Fruit fly (Drosophila melanogaster) whole organism, embryonic: ENCODE measurements around the gene CG33946.

Source experiments
- Asciz ChIP-seq: fragments of 200-800 bp; sonication (Bioruptor generic); optimal IDR thresholded peaks from 2 replicates; lab custom pipeline; 2017; ENCODE audit warnings: missing biosample characterization, mild to moderate bottlenecking, missing genetic modification characterization, missing genetic modification reagents
- BEAF-32 ChIP-seq: fragments of 200-800 bp; sonication (Bioruptor generic); optimal IDR thresholded peaks from 3 replicates; lab custom pipeline; 2017; ENCODE audit warnings: missing biosample characterization, missing genetic modification characterization, mild to moderate bottlenecking, moderate library complexity, missing genetic modification reagents
- CG10209 ChIP-seq: fragments of 200-800 bp; sonication (Bioruptor generic); optimal IDR thresholded peaks from 3 replicates; lab custom pipeline; 2017; ENCODE audit warnings: missing biosample characterization, mild to moderate bottlenecking, missing genetic modification characterization, missing genetic modification reagents
- CG10321 ChIP-seq: fragments of 200-800 bp; sonication (Bioruptor generic); IDR thresholded peaks from 2 replicates; pipeline ENCODE4 v1.3.6; 2022; ENCODE audit warnings: missing biosample characterization, missing genetic modification characterization
- CG10462 ChIP-seq: fragments of 200-800 bp; sonication (Bioruptor generic); optimal IDR thresholded peaks from 2 replicates; lab custom pipeline; 2016; ENCODE audit warnings: missing biosample characterization, missing genetic modification characterization
- CG14014 ChIP-seq: fragments of 200-800 bp; sonication (Bioruptor generic); IDR thresholded peaks from 2 replicates; pipeline ENCODE4 v1.3.6; 2022; ENCODE audit warnings: missing biosample characterization, missing genetic modification characterization
- CG1792 ChIP-seq: fragments of 200-800 bp; sonication (Bioruptor generic); optimal IDR thresholded peaks from 2 replicates; lab custom pipeline; 2016; ENCODE audit warnings: missing biosample characterization, missing genetic modification characterization
- CG18599 ChIP-seq: fragments of 200-800 bp; sonication (Bioruptor generic); optimal IDR thresholded peaks from 3 replicates; lab custom pipeline; 2017; ENCODE audit warnings: missing biosample characterization, missing genetic modification characterization, mild to moderate bottlenecking, moderate library complexity, missing genetic modification reagents
- CG31388 ChIP-seq: fragments of 200-800 bp; sonication (Bioruptor generic); optimal IDR thresholded peaks from 2 replicates; lab custom pipeline; 2016; ENCODE audit warnings: missing biosample characterization, missing genetic modification characterization
- CG32767 ChIP-seq: fragments of 200-800 bp; sonication (Bioruptor generic); IDR thresholded peaks from 2 replicates; pipeline ENCODE4 v1.3.6; 2022; ENCODE audit warnings: missing biosample characterization, missing genetic modification characterization
- CG3838 ChIP-seq: fragments of 200-800 bp; sonication (Bioruptor generic); optimal IDR thresholded peaks from 3 replicates; lab custom pipeline; 2016; ENCODE audit warnings: missing biosample characterization, missing genetic modification characterization
- CG4730 ChIP-seq: fragments of 200-800 bp; sonication (Bioruptor generic); IDR thresholded peaks from 2 replicates; pipeline ENCODE4 v1.3.6; 2022; ENCODE audit warnings: missing biosample characterization, missing genetic modification characterization
- CG6854 ChIP-seq: fragments of 200-800 bp; sonication (Bioruptor generic); optimal IDR thresholded peaks from 3 replicates; lab custom pipeline; 2017; ENCODE audit warnings: missing biosample characterization, mild to moderate bottlenecking, missing genetic modification characterization
- CG7987 ChIP-seq: fragments of 200-800 bp; sonication (Bioruptor generic); optimal IDR thresholded peaks from 2 replicates; lab custom pipeline; 2018; ENCODE audit warnings: missing biosample characterization, mild to moderate bottlenecking, missing genetic modification characterization, moderate library complexity
- D19A ChIP-seq: fragments of 200-800 bp; optimal IDR thresholded peaks from 3 replicates; lab custom pipeline; 2019; ENCODE audit warnings: missing biosample characterization, mild to moderate bottlenecking, missing genetic modification characterization, moderate library complexity
- Dad ChIP-seq: fragments of 200-800 bp; sonication (Bioruptor generic); optimal IDR thresholded peaks from 3 replicates; lab custom pipeline; 2016; ENCODE audit warnings: missing biosample characterization, missing genetic modification characterization
- Deaf1 ChIP-seq: fragments of 200-800 bp; optimal IDR thresholded peaks from 3 replicates; lab custom pipeline; 2019; ENCODE audit warnings: missing biosample characterization, mild to moderate bottlenecking, missing genetic modification characterization, moderate library complexity
- GATAe ChIP-seq: fragments of 200-800 bp; sonication (Bioruptor generic); conservative IDR thresholded peaks from 2 replicates; pipeline ENCODE4 v1.3.6; 2022; ENCODE audit warnings: missing biosample characterization, missing genetic modification characterization
- HLH4C ChIP-seq: fragments of 200-800 bp; sonication (Bioruptor generic); IDR thresholded peaks from 3 replicates; pipeline ENCODE4 v1.3.6; 2022; ENCODE audit warnings: missing biosample characterization, missing genetic modification characterization; ENCODE audit not compliant: partially characterized antibody
- HLHmδ ChIP-seq: fragments of 200-800 bp; sonication (Bioruptor generic); optimal IDR thresholded peaks from 2 replicates; lab custom pipeline; 2018; ENCODE audit warnings: missing biosample characterization, mild to moderate bottlenecking, missing genetic modification characterization, moderate library complexity
- MBD-R2 ChIP-seq: fragments of 200-800 bp; sonication (Bioruptor generic); IDR thresholded peaks from 2 replicates; pipeline ENCODE4 v1.3.6; 2022; ENCODE audit warnings: missing biosample characterization, missing genetic modification characterization
- Mad ChIP-seq: fragments of 200-800 bp; sonication (Bioruptor generic); optimal IDR thresholded peaks from 2 replicates; lab custom pipeline; 2016; ENCODE audit warnings: missing biosample characterization, missing genetic modification characterization
- Max ChIP-seq: fragments of 200-800 bp; sonication (Bioruptor generic); optimal IDR thresholded peaks from 2 replicates; lab custom pipeline; 2016; ENCODE audit warnings: missing biosample characterization, mild to moderate bottlenecking, missing genetic modification characterization
- Mes4 ChIP-seq: fragments of 200-800 bp; sonication (Bioruptor generic); optimal IDR thresholded peaks from 2 replicates; lab custom pipeline; 2016; ENCODE audit warnings: missing biosample characterization, missing genetic modification characterization
- Myb ChIP-seq: fragments of 200-800 bp; sonication (Bioruptor generic); optimal IDR thresholded peaks from 2 replicates; lab custom pipeline; 2016; ENCODE audit warnings: missing biosample characterization, missing genetic modification characterization
- Six4 ChIP-seq: fragments of 200-800 bp; sonication (Bioruptor generic); optimal IDR thresholded peaks from 2 replicates; lab custom pipeline; 2016; ENCODE audit warnings: missing biosample characterization, missing genetic modification characterization
- ase ChIP-seq: fragments of 200-800 bp; sonication (Bioruptor generic); IDR thresholded peaks from 3 replicates; pipeline ENCODE4 v1.3.6; 2022; ENCODE audit warnings: missing biosample characterization, missing genetic modification characterization
- ato ChIP-seq: fragments of 200-800 bp; sonication (Bioruptor generic); IDR thresholded peaks from 2 replicates; pipeline ENCODE4 v1.3.6; 2022; ENCODE audit warnings: missing biosample characterization, missing genetic modification characterization; ENCODE audit not compliant: partially characterized antibody
- bab2 ChIP-seq: fragments of 200-800 bp; sonication (Bioruptor generic); optimal IDR thresholded peaks from 2 replicates; lab custom pipeline; 2016; ENCODE audit warnings: missing biosample characterization, missing genetic modification characterization
- grn ChIP-seq: fragments of 200-800 bp; sonication (Bioruptor generic); optimal IDR thresholded peaks from 3 replicates; lab custom pipeline; 2017; ENCODE audit warnings: missing biosample characterization, missing genetic modification characterization
- gsb-n ChIP-seq: fragments of 200-800 bp; sonication (Bioruptor generic); optimal IDR thresholded peaks from 3 replicates; lab custom pipeline; 2018; ENCODE audit warnings: missing biosample characterization, mild to moderate bottlenecking, missing genetic modification characterization
- kay ChIP-seq: fragments of 200-800 bp; sonication (Bioruptor generic); optimal IDR thresholded peaks from 2 replicates; lab custom pipeline; 2016; ENCODE audit warnings: missing biosample characterization, missing genetic modification characterization
- lola ChIP-seq, 3 experiments: fragments of >200 bp in 2 of 3; fragments of 200-800 bp in 1 of 3; sonication (Bioruptor generic) in 1 of 3; optimal IDR thresholded peaks; 2 replicates each; lab custom pipeline; 2017 to 2019; ENCODE audit warnings: missing biosample characterization in 3 of 3, missing genetic modification characterization in 3 of 3, mild to moderate bottlenecking in 1 of 3, moderate library complexity in 1 of 3
- luna ChIP-seq: fragments of 200-800 bp; sonication (Bioruptor generic); optimal IDR thresholded peaks from 2 replicates; lab custom pipeline; 2016; ENCODE audit warnings: missing biosample characterization, missing genetic modification characterization
- mam ChIP-seq: fragments of 200-800 bp; sonication (Bioruptor generic); optimal IDR thresholded peaks from 3 replicates; lab custom pipeline; 2016; ENCODE audit warnings: missing biosample characterization, missing genetic modification characterization
- nau ChIP-seq: fragments of 200-800 bp; sonication (Bioruptor generic); optimal IDR thresholded peaks from 3 replicates; lab custom pipeline; 2017; ENCODE audit warnings: missing biosample characterization, mild to moderate bottlenecking, missing genetic modification characterization, missing genetic modification reagents
- nerfin-2 ChIP-seq: fragments of 200-800 bp; sonication (Bioruptor generic); IDR thresholded peaks from 2 replicates; pipeline ENCODE4 v1.3.6; 2022; ENCODE audit warnings: missing biosample characterization, missing genetic modification characterization; ENCODE audit not compliant: partially characterized antibody
- pb ChIP-seq: fragments of 200-800 bp; sonication (Bioruptor generic); optimal IDR thresholded peaks from 3 replicates; lab custom pipeline; 2016; ENCODE audit warnings: missing biosample characterization, missing genetic modification characterization
- peb ChIP-seq: fragments of 200-800 bp; sonication (Bioruptor generic); IDR thresholded peaks from 2 replicates; pipeline ENCODE4 v1.3.6; 2022; ENCODE audit warnings: missing biosample characterization, missing genetic modification characterization
- phol ChIP-seq: fragments of 200-800 bp; sonication (Bioruptor generic); optimal IDR thresholded peaks from 3 replicates; lab custom pipeline; 2018; ENCODE audit warnings: missing biosample characterization, mild to moderate bottlenecking, missing genetic modification characterization, moderate library complexity
- psq ChIP-seq: fragments of 200-800 bp; sonication (Bioruptor generic); optimal IDR thresholded peaks from 2 replicates; lab custom pipeline; 2017; ENCODE audit warnings: missing biosample characterization, missing genetic modification characterization
- ranshi ChIP-seq: fragments of 200-800 bp; sonication (Bioruptor generic); IDR thresholded peaks from 2 replicates; pipeline ENCODE4 v1.3.6; 2022; ENCODE audit warnings: missing biosample characterization, missing genetic modification characterization
- repo ChIP-seq: fragments of 200-800 bp; sonication (Bioruptor generic); optimal IDR thresholded peaks from 2 replicates; lab custom pipeline; 2016; ENCODE audit warnings: missing biosample characterization, missing genetic modification characterization
- schlank ChIP-seq: fragments of 200-800 bp; sonication (Bioruptor generic); optimal IDR thresholded peaks from 2 replicates; lab custom pipeline; 2018; ENCODE audit warnings: missing biosample characterization, mild to moderate bottlenecking, missing genetic modification characterization
- sens ChIP-seq: fragments of 200-800 bp; sonication (Bioruptor generic); peaks from one replicate; lab custom pipeline; 2016; ENCODE audit warnings: missing biosample characterization, missing genetic modification characterization
- trem ChIP-seq: fragments of 200-800 bp; optimal IDR thresholded peaks from 3 replicates; lab custom pipeline; 2019; ENCODE audit warnings: missing biosample characterization, mild to moderate bottlenecking, missing genetic modification characterization, moderate library complexity
- tx ChIP-seq: fragments of 200-800 bp; sonication (Bioruptor generic); optimal IDR thresholded peaks from 2 replicates; lab custom pipeline; 2016; ENCODE audit warnings: missing biosample characterization, missing genetic modification characterization
- vvl ChIP-seq: fragments of 200-800 bp; sonication (Bioruptor generic); IDR thresholded peaks from 2 replicates; pipeline ENCODE4 v1.3.6; 2022; ENCODE audit warnings: missing biosample characterization, missing genetic modification characterization
- z ChIP-seq: fragments of 200-800 bp; sonication (Bioruptor generic); IDR thresholded peaks from 3 replicates; pipeline ENCODE4 v1.3.6; 2022; ENCODE audit warnings: missing biosample characterization, missing genetic modification characterization

The CG33946 gene

DNA sequence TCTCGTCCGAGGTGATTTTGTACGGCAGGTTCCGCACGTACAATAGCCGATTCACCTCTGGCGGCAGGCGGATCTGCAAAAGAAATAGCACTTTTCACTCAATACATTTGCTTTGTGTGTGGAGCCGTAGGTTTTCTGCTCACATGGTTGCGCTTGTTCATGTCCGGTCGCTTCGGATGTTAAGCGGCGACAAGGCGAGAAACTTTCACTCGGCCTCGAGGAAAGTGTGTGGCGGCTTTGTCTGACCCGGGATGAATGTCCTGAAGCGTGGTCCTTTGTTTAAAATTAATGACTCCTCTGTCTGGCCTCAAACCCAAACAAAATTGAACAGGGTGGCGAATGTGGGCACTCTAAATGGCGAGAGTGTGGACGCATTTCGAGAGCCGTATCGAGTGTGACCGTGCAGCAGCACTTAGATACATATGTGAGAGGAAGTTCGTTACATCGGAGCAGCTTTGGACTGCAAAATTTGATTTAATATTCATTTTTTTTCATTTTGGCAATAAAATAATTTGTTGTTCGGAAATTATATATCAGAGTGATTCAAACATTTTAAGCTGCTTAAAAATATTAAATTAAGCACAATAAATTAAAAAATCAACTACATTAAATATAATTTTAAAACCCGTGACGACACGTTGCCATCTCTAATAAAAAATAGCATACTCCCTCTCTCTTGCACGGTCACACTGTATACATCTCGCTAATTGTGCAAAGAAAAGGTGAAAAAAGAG is 27.4 kb upstream of the CG33946 start, which contains the start of the genes Sf3b6 and Tnpo (continued):
- TF ChIP-seq pb (GFP tag; lab: Kevin White, UChicago) (no peak), kay (GFP tag; lab: Kevin White, UChicago) (peak; percentile 67), HLHmδ (GFP tag; lab: Kevin White, UChicago) (peak; percentile 16), luna (peak; percentile 9), lola (GFP tag; optimal IDR thresholded peaks at IDR 0.05; lab: Kevin White, UChicago) (peak in 1 of 3 experiments; percentile 91), phol (peak; percentile 91), Deaf1 (tag; lab: Kevin White, UChicago) (peak; percentile 55), CG10209 (GFP tag; lab: Kevin White, UChicago) (peak; percentile 86), CG3838 (peak; percentile 31), vvl (GFP tag; lab: Robert Waterston, UW) (peak; percentile 88), CG14014 (GFP tag; lab: Robert Waterston, UW) (peak; percentile 75), bab2 (GFP tag; lab: Kevin White, UChicago) (peak; percentile 79), gsb-n (tag; lab: Kevin White, UChicago) (no peak), ato (GFP tag; lab: Robert Waterston, UW) (no peak), D19A (tag; lab: Kevin White, UChicago) (no peak), Myb (GFP tag; lab: Kevin White, UChicago) (peak; percentile 60), CG31388 (peak; percentile 49), CG7987 (peak; percentile 2), peb (GFP tag; lab: Robert Waterston, UW) (peak; percentile 70), ase (GFP tag; lab: Robert Waterston, UW) (peak; percentile 68), grn (GFP tag; lab: Kevin White, UChicago) (no peak), nau (GFP tag; lab: Kevin White, UChicago) (no peak), MBD-R2 (peak; percentile 79), CG32767 (GFP tag; lab: Robert Waterston, UW) (peak; percentile 82), tx (GFP tag; lab: Kevin White, UChicago) (peak; percentile 62), trem (tag; lab: Kevin White, UChicago) (peak; percentile 85), CG10321 (GFP tag; lab: Robert Waterston, UW) (no peak), schlank (tag; lab: Kevin White, UChicago) (peak; percentile 35), psq (GFP tag; lab: Kevin White, UChicago) (peak; percentile 58), CG1792 (GFP tag; lab: Kevin White, UChicago) (peak; percentile 38), GATAe (GFP tag; lab: Robert Waterston, UW) (0 out of 2 replicates have a peak, but pooled peaks have one; percentile 19), BEAF-32 (peak; percentile 89), nerfin-2 (GFP tag; lab: Robert Waterston, UW) (peak; percentile 18; the same call in 1 of the 2 replicates), CG4730 (peak; percentile 69), sens (GFP tag; lab: Kevin White, UChicago) (no peak), CG6854 (GFP tag; lab: Kevin White, UChicago) (no peak), Asciz (GFP tag; lab: Kevin White, UChicago) (no peak), repo (GFP tag; lab: Kevin White, UChicago) (no peak), Mes4 (GFP tag; lab: Kevin White, UChicago) (peak; percentile 63), CG18599 (GFP tag; lab: Kevin White, UChicago) (no peak), CG10462 (peak; percentile 64), ranshi (peak; percentile 89; the same call in 1 of the 2 replicates), mam (GFP tag; lab: Kevin White, UChicago) (peak; percentile 89), Mad (GFP tag; lab: Kevin White, UChicago) (peak; percentile 75), Max (GFP tag; lab: Kevin White, UChicago) (peak; percentile 82), z (GFP tag; lab: Robert Waterston, UW) (no peak), Dad (GFP tag; lab: Kevin White, UChicago) (peak; percentile 12), HLH4C (GFP tag; lab: Robert Waterston, UW) (peak; percentile 62; the same call in 2 of the 3 replicates), Six4 (GFP tag; lab: Kevin White, UChicago) (peak; percentile 71)
